Worm (Caenorhabditis elegans): ENCODE measurements around the gene Y75B12B.3.
"Not testable (repeated sequence)": the region's sequence is repeated elsewhere in the genome, so short reads cannot be mapped to it uniquely, and the experiment has no call there.

The Y75B12B.3 gene

ce11 chrV:15226206-15226605 is 40.1 kb upstream of the Y75B12B.3 start:
- TF ChIP-seq ahr-1 (tag; optimal IDR thresholded peaks at IDR 0.05) = no peak
- no peak for TF ChIP-seq tbx-7 (tag; optimal IDR thresholded peaks at IDR 0.05)
- no peak for TF ChIP-seq npax-4 (tag; optimal IDR thresholded peaks at IDR 0.05)
- peak; percentile 95 for TF ChIP-seq elt-2 (tag; optimal IDR thresholded peaks at IDR 0.05)

- TF ChIP-seq ceh-45 (GFP tag; IDR thresholded peaks at IDR 0.05) (no peak), sox-2 (GFP tag; IDR thresholded peaks at IDR 0.05) (no peak), ceh-22 (tag; optimal IDR thresholded peaks at IDR 0.05) (no peak), K02D7.2 (tag; optimal IDR thresholded peaks at IDR 0.05) (no peak), pag-3 (tag; optimal IDR thresholded peaks at IDR 0.05; ENCODE audit: borderline replicate concordance) (no peak), mec-3 (tag; optimal IDR thresholded peaks at IDR 0.05; ENCODE audit: borderline replicate concordance) (no peak), fax-1 (tag; optimal IDR thresholded peaks at IDR 0.05) (no peak), ceh-18 (tag; optimal IDR thresholded peaks at IDR 0.05) (no peak)
Measured at ce11 chrV:15225650-15226049, 39.6 kb upstream of the Y75B12B.3 start, which contains the start of gene srw-14. TSS of gene srw-14 (plus strand) at chrV:15225950.

- no peak for TF ChIP-seq unc-42 (tag; optimal IDR thresholded peaks at IDR 0.05)
- TF ChIP-seq F13H6.1 (tag; optimal IDR thresholded peaks at IDR 0.05) = no peak
- no peak for TF ChIP-seq K02D7.2 (tag; optimal IDR thresholded peaks at IDR 0.05)
- no peak for TF ChIP-seq ref-2 (tag; optimal IDR thresholded peaks at IDR 0.05)
- no peak for TF ChIP-seq dve-1 (tag; optimal IDR thresholded peaks at IDR 0.05)
- no peak for TF ChIP-seq tbx-7 (tag; optimal IDR thresholded peaks at IDR 0.05)
- no peak for TF ChIP-seq ahr-1 (tag; optimal IDR thresholded peaks at IDR 0.05)
- TF ChIP-seq fkh-6 (tag; optimal IDR thresholded peaks at IDR 0.05) = no peak
- no peak for TF ChIP-seq ceh-14 (tag; optimal IDR thresholded peaks at IDR 0.05)
- TF ChIP-seq ztf-16 (tag; optimal IDR thresholded peaks at IDR 0.05) = no peak
- TF ChIP-seq ceh-31 (tag; optimal IDR thresholded peaks at IDR 0.05) = no peak
- no peak for TF ChIP-seq unc-55 (GFP tag; optimal IDR thresholded peaks at IDR 0.05)
Measured at ce11 chrV:15223668-15224067, 37.6 kb upstream of the Y75B12B.3 start, which contains the start of gene srw-24. TSS of gene srw-24 (plus strand) at chrV:15223968.

ce11 chrV:15221330-15221729 is 35.3 kb upstream of the Y75B12B.3 start, which contains the start of gene irld-25:
TSS of gene irld-25 (plus strand) at chrV:15221630.
- TF ChIP-seq syd-9 (tag; optimal IDR thresholded peaks at IDR 0.05) (no peak), dmd-4 (tag; optimal IDR thresholded peaks at IDR 0.05; ENCODE audit: borderline replicate concordance) (no peak)

ce11 chrV:15216705-15217104 is 30.6 kb upstream of the Y75B12B.3 start, which contains the start of gene sri-25:
TSS of gene sri-25 (plus strand) at chrV:15217005.
- TF ChIP-seq C08G9.2 (tag; optimal IDR thresholded peaks at IDR 0.05) = no peak

- not testable (repeated sequence) for TF ChIP-seq ceh-22 (tag; optimal IDR thresholded peaks at IDR 0.05); pha-4 (tag; optimal IDR thresholded peaks at IDR 0.05); dmd-4 (tag; optimal IDR thresholded peaks at IDR 0.05; ENCODE audit: borderline replicate concordance)
Measured at ce11 chrV:15215175-15215574, 29.1 kb upstream of the Y75B12B.3 start, which contains the start of gene sri-26. TSS of gene sri-26 (plus strand) at chrV:15215475.

ce11 chrV:15211869-15212268 is 25.8 kb upstream of the Y75B12B.3 start, which contains the start of gene sri-24:
TSS of gene sri-24 (plus strand) at chrV:15212169.
- not testable (repeated sequence) for TF ChIP-seq elt-2 (tag; optimal IDR thresholded peaks at IDR 0.05); ceh-24 (tag; optimal IDR thresholded peaks at IDR 0.05); ceh-6 (GFP tag; optimal IDR thresholded peaks at IDR 0.05)

ce11 chrV:15207681-15208080 is 21.6 kb upstream of the Y75B12B.3 start, which contains the start of gene C41G6.12:
TSS of gene C41G6.12 (minus strand) at chrV:15207781.
- not testable (repeated sequence) for TF ChIP-seq ttx-3, eyg-1, hlh-8 (tag; optimal IDR thresholded peaks at IDR 0.05)

All from whole organism, late embryonic.